Fruit fly (Drosophila melanogaster): ENCODE data around the gene CG14324.
A peak's percentile ranks its signal among the peaks of the same experiment; 100 is the strongest.

Gene CG14324

dm6 chr3R:17631176-17631865 lies 12.7 kb upstream of the CG14324 start (continued):
- TF ChIP-seq Taf1 (GFP tag; IDR thresholded peaks at IDR 0.05): no peak
- no peak for TF ChIP-seq Xbp1 (GFP tag; optimal IDR thresholded peaks at IDR 0.05)
- TF ChIP-seq Drgx (GFP tag; IDR thresholded peaks at IDR 0.05): no peak
- TF ChIP-seq croc (GFP tag; conservative IDR thresholded peaks at IDR 0.05): no peak
- no peak for TF ChIP-seq CG14050 (GFP tag; IDR thresholded peaks at IDR 0.05)
- TF ChIP-seq trh (GFP tag; optimal IDR thresholded peaks at IDR 0.05): no peak
- no peak for TF ChIP-seq Ets97D (GFP tag; optimal IDR thresholded peaks at IDR 0.05)
- no peak for TF ChIP-seq shn (GFP tag; optimal IDR thresholded peaks at IDR 0.05)
- no peak for TF ChIP-seq Adf1 (GFP tag; IDR thresholded peaks at IDR 0.05)
- TF ChIP-seq CG14441 (GFP tag; IDR thresholded peaks at IDR 0.05): no peak
- TF ChIP-seq Ada2b (GFP tag; IDR thresholded peaks at IDR 0.05): no peak
- TF ChIP-seq tx (GFP tag; optimal IDR thresholded peaks at IDR 0.05): no peak
- TF ChIP-seq tna (GFP tag; IDR thresholded peaks at IDR 0.05; ENCODE audit: partially characterized antibody): no peak
- no peak for TF ChIP-seq Sry-β (GFP tag; optimal IDR thresholded peaks at IDR 0.05)
- peak in 1 of 2 experiments; percentile 57 for TF ChIP-seq Eip74EF (GFP tag; optimal IDR thresholded peaks at IDR 0.05)
- no peak for TF ChIP-seq stc (GFP tag; IDR thresholded peaks at IDR 0.05)
- TF ChIP-seq CG34224 (GFP tag; IDR thresholded peaks at IDR 0.05; ENCODE audit: partially characterized antibody): no peak
- TF ChIP-seq HmgD (GFP tag; optimal IDR thresholded peaks at IDR 0.05): no peak
- TF ChIP-seq MESR4 (GFP tag; optimal IDR thresholded peaks at IDR 0.05): no peak
- TF ChIP-seq CG8765 (GFP tag; IDR thresholded peaks at IDR 0.05): no peak
- TF ChIP-seq CG18011 (GFP tag; optimal IDR thresholded peaks at IDR 0.05): no peak
- TF ChIP-seq CG4730 (GFP tag; IDR thresholded peaks at IDR 0.05): no peak
- TF ChIP-seq CG18262 (tag; optimal IDR thresholded peaks at IDR 0.05): peak; percentile 27
- TF ChIP-seq sim (GFP tag; IDR thresholded peaks at IDR 0.05): no peak
- no peak for TF ChIP-seq CG9727 (GFP tag; optimal IDR thresholded peaks at IDR 0.05)
- no peak for TF ChIP-seq CG7987 (GFP tag; optimal IDR thresholded peaks at IDR 0.05)
- TF ChIP-seq corto (GFP tag; optimal IDR thresholded peaks at IDR 0.05): no peak
- TF ChIP-seq YL-1 (GFP tag; optimal IDR thresholded peaks at IDR 0.05): no peak
- TF ChIP-seq tll (GFP tag; optimal IDR thresholded peaks at IDR 0.05): no peak
- no peak for TF ChIP-seq grau (tag; optimal IDR thresholded peaks at IDR 0.05)
- TF ChIP-seq hkb (optimal IDR thresholded peaks at IDR 0.05): no peak
- 0 out of 2 replicates have a peak, but pooled peaks have one; percentile 7 for TF ChIP-seq hkb (GFP tag; IDR thresholded peaks at IDR 0.05)
- TF ChIP-seq klu (GFP tag; IDR thresholded peaks at IDR 0.05): no peak
- no peak for TF ChIP-seq wor (GFP tag; IDR thresholded peaks at IDR 0.05)
- TF ChIP-seq CG10147 (GFP tag; optimal IDR thresholded peaks at IDR 0.05): no peak
- TF ChIP-seq Bgb (GFP tag; IDR thresholded peaks at IDR 0.05; ENCODE audit: partially characterized antibody): peak; percentile 28; the same call in 1 of the 2 replicates
- TF ChIP-seq CkIIα-i1 (GFP tag; IDR thresholded peaks at IDR 0.05): no peak
- TF ChIP-seq ato (GFP tag; IDR thresholded peaks at IDR 0.05; ENCODE audit: partially characterized antibody): 0 out of 2 replicates have a peak, but pooled peaks have one; percentile 7
- no peak for TF ChIP-seq CG2889 (GFP tag; IDR thresholded peaks at IDR 0.05)
- TF ChIP-seq hth (optimal IDR thresholded peaks at IDR 0.05): no peak
- TF ChIP-seq bigmax (GFP tag; optimal IDR thresholded peaks at IDR 0.05): no peak
- TF ChIP-seq Hmx (GFP tag; optimal IDR thresholded peaks at IDR 0.05): no peak
- peak; percentile 31; the same call in 1 of the 3 replicates for TF ChIP-seq CG17361 (GFP tag; IDR thresholded peaks at IDR 0.05)
- TF ChIP-seq mirr (GFP tag; optimal IDR thresholded peaks at IDR 0.05): no peak
- TF ChIP-seq gce (GFP tag; IDR thresholded peaks at IDR 0.05): no peak
- TF ChIP-seq CoRest (tag; optimal IDR thresholded peaks at IDR 0.05): peak; percentile 1
- TF ChIP-seq CG4617 (GFP tag; optimal IDR thresholded peaks at IDR 0.05; ENCODE audit: borderline replicate concordance): no peak
- TF ChIP-seq Ptx1 (GFP tag; IDR thresholded peaks at IDR 0.05): no peak
- no peak for TF ChIP-seq H15 (GFP tag; IDR thresholded peaks at IDR 0.05)
- no peak for TF ChIP-seq CG8478 (optimal IDR thresholded peaks at IDR 0.05)
- no peak for TF ChIP-seq sob (GFP tag; IDR thresholded peaks at IDR 0.05)

All from whole organism, embryonic.